Fruit fly (Drosophila melanogaster) whole organism, adult: ENCODE results near the gene Edg91.

Source experiments
- CG14711 ChIP-seq: fragments of 200-800 bp; sonication (Bioruptor generic); optimal IDR thresholded peaks from 2 replicates; lab custom pipeline; 2018; ENCODE audit warnings: missing biosample characterization, mild to moderate bottlenecking, missing genetic modification characterization, moderate library complexity
- CG7101 ChIP-seq: fragments of 200-800 bp; sonication (Bioruptor generic); optimal IDR thresholded peaks from 2 replicates; lab custom pipeline; 2018; ENCODE audit warnings: missing biosample characterization, mild to moderate bottlenecking, missing genetic modification characterization, moderate library complexity
- Clk ChIP-seq: fragments of 200-800 bp; sonication (Bioruptor generic); optimal IDR thresholded peaks from 2 replicates; lab custom pipeline; 2017; ENCODE audit warnings: missing biosample characterization, missing genetic modification characterization
- Hr96 ChIP-seq: fragments of 200-800 bp; sonication (Bioruptor generic); optimal IDR thresholded peaks from 2 replicates; lab custom pipeline; 2016; ENCODE audit warnings: missing biosample characterization, missing genetic modification characterization
- Mnt ChIP-seq: fragments of 200-800 bp; sonication (Bioruptor generic); optimal IDR thresholded peaks from 2 replicates; lab custom pipeline; 2016; ENCODE audit warnings: missing biosample characterization, mild to moderate bottlenecking, missing genetic modification characterization
- pad ChIP-seq: fragments of 200-800 bp; sonication (Bioruptor generic); optimal IDR thresholded peaks from 3 replicates; lab custom pipeline; 2017; ENCODE audit warnings: missing biosample characterization, missing genetic modification characterization, mild to moderate bottlenecking, moderate library complexity, missing genetic modification reagents
- toe ChIP-seq: fragments of 200-800 bp; sonication (Bioruptor generic); optimal IDR thresholded peaks from 2 replicates; lab custom pipeline; 2016; ENCODE audit warnings: missing biosample characterization, missing genetic modification characterization

DNA sequence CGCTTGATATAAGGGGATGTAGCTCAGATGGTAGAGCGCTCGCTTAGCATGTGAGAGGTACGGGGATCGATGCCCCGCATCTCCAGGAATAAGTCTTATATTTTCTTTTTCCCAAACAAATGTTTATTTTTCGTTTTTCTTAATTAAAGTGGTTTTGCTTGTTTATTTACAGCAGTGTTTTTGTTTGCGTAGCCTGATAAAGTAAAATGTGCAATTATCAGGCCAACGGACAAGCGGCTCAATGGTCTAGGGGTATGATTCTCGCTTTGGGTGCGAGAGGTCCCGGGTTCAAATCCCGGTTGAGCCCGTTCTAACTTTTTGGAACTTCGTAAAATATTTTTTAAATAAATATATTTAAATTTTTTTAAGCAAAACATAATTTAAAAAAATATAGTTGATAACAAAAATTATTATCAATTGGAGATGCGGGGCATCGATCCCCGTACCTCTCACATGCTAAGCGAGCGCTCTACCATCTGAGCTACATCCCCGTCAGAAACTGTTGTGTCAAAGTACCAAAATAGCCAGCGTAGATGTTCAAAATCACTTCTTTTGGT, 8.5 kb upstream of the Edg91 start:
- TF ChIP-seq toe (GFP tag; lab: Kevin White, UChicago) (no peak), CG14711 (tag; lab: Kevin White, UChicago) (no peak), Mnt (peak; percentile 6), Clk (GFP tag; lab: Kevin White, UChicago) (no peak), Hr96 (GFP tag; lab: Kevin White, UChicago) (no peak), pad (GFP tag; lab: Kevin White, UChicago) (no peak), CG7101 (tag; lab: Kevin White, UChicago) (no peak)
